Worm (Caenorhabditis elegans) whole organism, L4 larva: ENCODE measurements around the gene Y39G8B.5.

Experiments
- F49E8.2 ChIP-seq: sonication (generic microtip); optimal IDR thresholded peaks from 2 replicates; lab custom pipeline; 2016; ENCODE audit warnings: missing compliant biosample characterization, mild to moderate bottlenecking, missing genetic modification characterization, borderline replicate concordance
- T20F7.1 ChIP-seq: fragments of 200-800 bp; sonication (Bioruptor generic); optimal IDR thresholded peaks from 2 replicates; lab custom pipeline; 2018; ENCODE audit warnings: mild to moderate bottlenecking, missing genetic modification characterization, missing compliant biosample characterization
- Y5F2A.4 ChIP-seq: fragments of 200-800 bp; sonication (Bioruptor generic); optimal IDR thresholded peaks from 2 replicates; lab custom pipeline; 2018; ENCODE audit warnings: mild to moderate bottlenecking, missing genetic modification characterization, missing compliant biosample characterization
- ZK337.2 ChIP-seq: fragments of 200-800 bp; sonication (Bioruptor generic); IDR thresholded peaks from 2 replicates; pipeline ENCODE4 v1.3.6; 2022; ENCODE audit warnings: missing genetic modification reagents, missing genetic modification characterization, missing compliant biosample characterization
- ceh-82 ChIP-seq: sonication (generic microtip); optimal IDR thresholded peaks from 2 replicates; lab custom pipeline; 2017; ENCODE audit warnings: missing biosample characterization, missing genetic modification characterization
- ces-1 ChIP-seq: fragments of 150-350 bp; sonication (generic microtip); optimal IDR thresholded peaks from 4 replicates; lab custom pipeline; 2014; ENCODE audit warnings: missing biosample characterization, missing genetic modification reagents, missing genetic modification characterization
- cey-2 ChIP-seq: sonication (generic microtip); optimal IDR thresholded peaks from 3 replicates; lab custom pipeline; 2017; ENCODE audit warnings: missing genetic modification characterization, mild to moderate bottlenecking, missing compliant biosample characterization, antibody characterized with exemption, borderline replicate concordance; ENCODE audit not compliant: insufficient read depth
- ctbp-1 ChIP-seq: fragments of 200-800 bp; sonication (Bioruptor generic); IDR thresholded peaks from 2 replicates; pipeline ENCODE4 v1.3.6; 2022; ENCODE audit warnings: missing genetic modification reagents, missing genetic modification characterization, missing compliant biosample characterization
- daf-19 ChIP-seq: fragments of 200-800 bp; sonication (Bioruptor generic); conservative IDR thresholded peaks from 2 replicates; pipeline ENCODE4 v1.3.6; 2022; ENCODE audit warnings: missing genetic modification characterization, missing compliant biosample characterization
- dmd-6 ChIP-seq: fragments of 200-800 bp; sonication (Bioruptor generic); IDR thresholded peaks from 2 replicates; pipeline ENCODE4 v1.3.6; 2022; ENCODE audit warnings: missing genetic modification reagents, missing genetic modification characterization, missing compliant biosample characterization
- dmd-8 ChIP-seq: fragments of 200-800 bp; sonication (Bioruptor generic); IDR thresholded peaks from 2 replicates; pipeline ENCODE4 v1.3.6; 2022; ENCODE audit warnings: missing genetic modification characterization, missing compliant biosample characterization
- dmd-9 ChIP-seq: fragments of 200-800 bp; sonication (Bioruptor generic); IDR thresholded peaks from 2 replicates; pipeline ENCODE4 v1.3.6; 2022; ENCODE audit warnings: missing genetic modification reagents, missing genetic modification characterization, missing compliant biosample characterization
- egl-43 ChIP-seq: fragments of 200-800 bp; sonication (Bioruptor generic); IDR thresholded peaks from 2 replicates; pipeline ENCODE4 v1.3.6; 2022; ENCODE audit warnings: missing genetic modification reagents, missing genetic modification characterization, missing compliant biosample characterization
- fkh-10 ChIP-seq: fragments of 150-350 bp; optimal IDR thresholded peaks from 2 replicates; lab custom pipeline; 2014; ENCODE audit warnings: missing biosample characterization, missing genetic modification reagents, missing genetic modification characterization
- fos-1 ChIP-seq: fragments of 150-350 bp; optimal IDR thresholded peaks from 2 replicates; lab custom pipeline; 2014; ENCODE audit warnings: missing biosample characterization, missing genetic modification characterization
- hmg-1.1 ChIP-seq: fragments of 200-800 bp; sonication (Bioruptor generic); IDR thresholded peaks from 2 replicates; pipeline ENCODE4 v1.3.6; 2022; ENCODE audit warnings: missing genetic modification reagents, missing genetic modification characterization, missing compliant biosample characterization
- jun-1 ChIP-seq: fragments of 150-350 bp; optimal IDR thresholded peaks from 2 replicates; lab custom pipeline; 2014; ENCODE audit warnings: missing biosample characterization, missing genetic modification reagents, missing genetic modification characterization
- lin-29 ChIP-seq: fragments of 200-800 bp; sonication (Bioruptor generic); IDR thresholded peaks from 2 replicates; pipeline ENCODE4 v1.3.6; 2022; ENCODE audit warnings: missing genetic modification reagents, missing genetic modification characterization, missing compliant biosample characterization
- lin-39 ChIP-seq: fragments of 150-350 bp; optimal IDR thresholded peaks from 2 replicates; lab custom pipeline; 2014; ENCODE audit warnings: missing biosample characterization, missing genetic modification reagents, missing genetic modification characterization
- lir-3 ChIP-seq: sonication (generic microtip); optimal IDR thresholded peaks from 2 replicates; lab custom pipeline; 2016; ENCODE audit warnings: mild to moderate bottlenecking, missing genetic modification characterization, missing compliant biosample characterization
- lsy-2 ChIP-seq, 2 experiments: fragments of 150-350 bp in 1 of 2; sonication (generic microtip) in 1 of 2; optimal IDR thresholded peaks; 2 replicates each; lab custom pipeline; 2014 to 2017; ENCODE audit warnings: missing biosample characterization in 2 of 2, missing genetic modification characterization in 2 of 2
- madf-5 ChIP-seq, 2 experiments: fragments of 200-800 bp; sonication (Bioruptor generic); IDR thresholded peaks; 2 replicates each; pipeline ENCODE4 v1.3.6; 2022; ENCODE audit warnings: missing compliant biosample characterization in 2 of 2, missing genetic modification characterization in 2 of 2
- mdl-1 ChIP-seq, 2 experiments: fragments of 150-350 bp in 1 of 2; sonication (generic microtip) in 1 of 2; optimal IDR thresholded peaks; 2 replicates each; lab custom pipeline; 2014 to 2017; ENCODE audit warnings: missing biosample characterization in 2 of 2, missing genetic modification characterization in 2 of 2
- mes-2 ChIP-seq: sonication (generic microtip); optimal IDR thresholded peaks from 2 replicates; lab custom pipeline; 2016; ENCODE audit warnings: missing genotype, mild to moderate bottlenecking, missing genetic modification characterization, missing compliant biosample characterization; ENCODE audit not compliant: poor library complexity, severe bottlenecking
- mxl-2 ChIP-seq: fragments of 200-800 bp; sonication (Bioruptor generic); conservative IDR thresholded peaks from 2 replicates; pipeline ENCODE4 v1.3.6; 2022; ENCODE audit warnings: missing genetic modification reagents, missing genetic modification characterization, missing compliant biosample characterization
- nhr-102 ChIP-seq: sonication (generic microtip); optimal IDR thresholded peaks from 2 replicates; lab custom pipeline; 2016; ENCODE audit warnings: mild to moderate bottlenecking, missing genetic modification characterization, moderate library complexity, missing compliant biosample characterization
- nhr-11 ChIP-seq: fragments of 150-350 bp; optimal IDR thresholded peaks from 2 replicates; lab custom pipeline; 2014; ENCODE audit warnings: missing biosample characterization, missing genetic modification characterization
- nhr-111 ChIP-seq: fragments of 200-800 bp; sonication (Bioruptor generic); optimal IDR thresholded peaks from 2 replicates; lab custom pipeline; 2018; ENCODE audit warnings: mild to moderate bottlenecking, missing genetic modification characterization, missing compliant biosample characterization
- nhr-28 ChIP-seq: fragments of 150-350 bp; optimal IDR thresholded peaks from 2 replicates; lab custom pipeline; 2014; ENCODE audit warnings: missing biosample characterization, missing genetic modification characterization
- nhr-41 ChIP-seq: fragments of 200-800 bp; sonication (Bioruptor generic); IDR thresholded peaks from 2 replicates; pipeline ENCODE4 v1.3.6; 2022; ENCODE audit warnings: missing genetic modification reagents, missing genetic modification characterization, missing compliant biosample characterization
- nhr-76 ChIP-seq: fragments of 150-350 bp; optimal IDR thresholded peaks from 2 replicates; lab custom pipeline; 2014; ENCODE audit warnings: missing biosample characterization, missing genetic modification characterization
- nhr-77 ChIP-seq: fragments of 150-350 bp; optimal IDR thresholded peaks from 2 replicates; lab custom pipeline; 2014; ENCODE audit warnings: missing biosample characterization, missing genetic modification characterization
- php-3 ChIP-seq: fragments of 200-800 bp; sonication (Bioruptor generic); IDR thresholded peaks from 2 replicates; pipeline ENCODE4 v1.3.6; 2022; ENCODE audit warnings: missing genetic modification reagents, missing genetic modification characterization, missing compliant biosample characterization
- rbr-2 ChIP-seq: sonication (generic microtip); optimal IDR thresholded peaks from 2 replicates; lab custom pipeline; 2016; ENCODE audit warnings: missing genotype, missing genetic modification characterization, missing compliant biosample characterization
- saeg-2 ChIP-seq: fragments of 200-800 bp; sonication (Bioruptor generic); IDR thresholded peaks from 2 replicates; pipeline ENCODE4 v1.3.6; 2022; ENCODE audit warnings: missing genetic modification reagents, missing genetic modification characterization, missing compliant biosample characterization
- sdz-12 ChIP-seq: fragments of 200-800 bp; sonication (Bioruptor generic); optimal IDR thresholded peaks from 2 replicates; lab custom pipeline; 2018; ENCODE audit warnings: mild to moderate bottlenecking, missing genetic modification characterization, missing compliant biosample characterization
- set-16 ChIP-seq: fragments of 200-800 bp; sonication (Bioruptor generic); IDR thresholded peaks from 2 replicates; pipeline ENCODE4 v1.3.6; 2022; ENCODE audit warnings: missing genetic modification reagents, missing genetic modification characterization, missing compliant biosample characterization
- snpc-1.2 ChIP-seq: fragments of 200-800 bp; sonication (Bioruptor generic); IDR thresholded peaks from 2 replicates; pipeline ENCODE4 v1.3.6; 2022; ENCODE audit warnings: missing genetic modification reagents, missing genetic modification characterization, missing compliant biosample characterization
- snpc-4 ChIP-seq: fragments of 150-350 bp; optimal IDR thresholded peaks from 2 replicates; lab custom pipeline; 2014; ENCODE audit warnings: missing biosample characterization, missing genetic modification characterization
- spr-3 ChIP-seq: fragments of 200-800 bp; sonication (Bioruptor generic); optimal IDR thresholded peaks from 2 replicates; lab custom pipeline; 2018; ENCODE audit warnings: mild to moderate bottlenecking, missing genetic modification characterization, missing compliant biosample characterization
- unc-130 ChIP-seq: sonication (generic microtip); optimal IDR thresholded peaks from 2 replicates; lab custom pipeline; 2016; ENCODE audit warnings: missing genetic modification reagents, missing genetic modification characterization, missing compliant biosample characterization
- vab-7 ChIP-seq: fragments of 200-800 bp; sonication (Bioruptor generic); IDR thresholded peaks from 2 replicates; pipeline ENCODE4 v1.3.6; 2022; ENCODE audit warnings: missing genetic modification reagents, missing genetic modification characterization, missing compliant biosample characterization
- zag-1 ChIP-seq: fragments of 150-350 bp; optimal IDR thresholded peaks from 2 replicates; lab custom pipeline; 2014; ENCODE audit warnings: missing biosample characterization, missing genetic modification characterization
- zfp-3 ChIP-seq: fragments of 200-800 bp; sonication (Bioruptor generic); conservative IDR thresholded peaks from 2 replicates; pipeline ENCODE4 v1.3.6; 2022; ENCODE audit warnings: missing genetic modification reagents, missing genetic modification characterization, missing compliant biosample characterization
- zip-11 ChIP-seq: fragments of 200-800 bp; sonication (Bioruptor generic); IDR thresholded peaks from 2 replicates; pipeline ENCODE4 v1.3.6; 2022; ENCODE audit warnings: missing genetic modification characterization, missing compliant biosample characterization
- zip-2 ChIP-seq: fragments of 150-350 bp; optimal IDR thresholded peaks from 2 replicates; lab custom pipeline; 2014; ENCODE audit warnings: missing biosample characterization, missing genetic modification characterization
- ztf-11 ChIP-seq: fragments of 150-350 bp; optimal IDR thresholded peaks from 2 replicates; lab custom pipeline; 2014; ENCODE audit warnings: missing biosample characterization, missing genetic modification characterization

Gene Y39G8B.5

DNA sequence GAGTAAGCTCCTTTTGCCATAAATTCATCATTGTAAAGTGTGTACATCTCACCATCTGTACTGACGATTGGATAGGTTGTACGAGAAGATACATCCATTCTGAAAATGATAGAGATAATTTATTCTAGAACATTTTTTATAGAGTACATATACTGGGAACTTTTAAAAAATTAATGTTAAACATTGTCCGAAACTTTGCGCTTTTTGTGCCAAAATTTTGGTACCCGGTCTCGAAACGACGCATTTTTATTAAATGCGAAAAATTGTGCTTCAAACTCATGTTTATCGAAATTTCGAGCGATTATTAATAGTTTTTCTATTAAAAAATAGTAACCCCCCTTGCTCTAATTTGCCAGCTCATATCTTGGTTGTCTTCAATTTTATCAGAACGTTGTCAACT lies at the start of gene Y39G8B.5:
Gene Y39G8B.5 (minus strand): TSS at position 101 of the 400 bp plus-strand sequence.
- TF ChIP-seq zip-2 (tag; lab: Kevin White, UChicago): no peak
- TF ChIP-seq ZK337.2 (GFP tag; lab: Robert Waterston, UW): no peak
- TF ChIP-seq nhr-11: no peak
- no peak for TF ChIP-seq saeg-2 (GFP tag; lab: Robert Waterston, UW)
- TF ChIP-seq, all 104 proteins: peak for 0

DNA sequence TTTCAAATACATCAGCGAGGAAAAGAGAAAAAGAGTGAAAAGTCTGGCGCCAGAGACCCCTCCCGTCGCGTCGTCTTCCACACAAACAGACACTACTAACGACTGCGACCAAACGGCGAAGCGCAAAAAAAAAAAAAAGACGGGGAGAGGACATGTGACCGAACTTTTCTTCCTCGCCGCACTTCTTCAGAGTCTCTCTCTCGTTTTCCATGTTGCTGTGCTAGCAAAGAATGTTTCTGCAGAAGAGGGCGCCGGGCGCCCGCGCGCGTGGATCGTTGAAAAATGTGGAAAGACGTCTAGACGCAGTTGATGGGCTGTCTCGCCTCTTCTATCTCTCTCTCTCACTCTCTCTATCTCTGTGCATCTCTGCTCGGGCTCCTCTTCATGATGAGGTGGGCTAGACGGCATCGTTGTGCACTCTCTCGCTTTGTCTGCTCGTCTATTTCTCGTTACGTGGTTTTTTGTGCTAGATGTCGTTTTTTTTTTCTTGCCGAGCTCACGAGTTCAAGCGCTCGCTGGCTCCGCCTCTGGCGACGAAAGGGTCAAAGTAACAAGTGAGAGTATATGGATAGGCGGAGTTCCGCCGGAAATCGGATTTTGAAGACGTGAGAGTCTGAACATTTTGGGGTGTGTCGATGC lies 48.7 kb upstream of the Y39G8B.5 start:
- TF ChIP-seq nhr-11 (peak; percentile 93), spr-3 (peak; percentile 54), fos-1 (tag; lab: Kevin White, UChicago) (peak; percentile 65), dmd-8 (GFP tag; lab: Robert Waterston, UW) (peak; percentile 66; the same call in 1 of the 2 replicates), daf-19 (peak; percentile 65; the same call in 1 of the 2 replicates), hmg-1.1 (GFP tag; lab: Robert Waterston, UW) (peak; percentile 96), zag-1 (tag; lab: Kevin White, UChicago) (peak; percentile 84), ZK337.2 (GFP tag; lab: Robert Waterston, UW) (no peak), vab-7 (GFP tag; lab: Robert Waterston, UW) (peak; percentile 42; the same call in 1 of the 2 replicates), ztf-11 (tag; lab: Kevin White, UChicago) (no peak), sdz-12 (GFP tag; lab: Kevin White, UChicago) (no peak), php-3 (GFP tag; lab: Robert Waterston, UW) (peak; percentile 24; the same call in 1 of the 2 replicates), lir-3 (tag; lab: Kevin White, UChicago) (peak; percentile 64), mdl-1 (tag; optimal IDR thresholded peaks at IDR 0.05; lab: Kevin White, UChicago) (peak; percentile 96 to 99), snpc-4 (tag; lab: Kevin White, UChicago) (no peak), nhr-111 (GFP tag; lab: Kevin White, UChicago) (no peak), ctbp-1 (GFP tag; lab: Robert Waterston, UW) (peak; percentile 96), snpc-1.2 (GFP tag; lab: Robert Waterston, UW) (no peak), lin-39 (tag; lab: Kevin White, UChicago) (peak; percentile 70), zip-11 (GFP tag; lab: Robert Waterston, UW) (no peak), nhr-77 (tag; lab: Kevin White, UChicago) (peak; percentile 99), zfp-3 (GFP tag; lab: Robert Waterston, UW) (no peak), egl-43 (GFP tag; lab: Robert Waterston, UW) (peak; percentile 90), dmd-6 (GFP tag; lab: Robert Waterston, UW) (peak; percentile 99), rbr-2 (tag; lab: Kevin White, UChicago) (peak; percentile 95), T20F7.1 (peak; percentile 73), ces-1 (GFP tag; lab: Kevin White, UChicago) (no peak), nhr-41 (GFP tag; lab: Robert Waterston, UW) (no peak), nhr-102 (peak; percentile 86), fkh-10 (peak; percentile 80), mxl-2 (GFP tag; lab: Robert Waterston, UW) (no peak), madf-5 (GFP tag; IDR thresholded peaks at IDR 0.05; lab: Robert Waterston, UW) (no peak), zip-2 (tag; lab: Kevin White, UChicago) (no peak), jun-1 (tag; lab: Kevin White, UChicago) (peak; percentile 83), mes-2 (peak; percentile 56), lin-29 (GFP tag; lab: Robert Waterston, UW) (peak; percentile 61), Y5F2A.4 (GFP tag; lab: Kevin White, UChicago) (no peak), dmd-9 (GFP tag; lab: Robert Waterston, UW) (0 out of 2 replicates have a peak, but pooled peaks have one; percentile 28), lsy-2 (tag; optimal IDR thresholded peaks at IDR 0.05; lab: Kevin White, UChicago) (peak; percentile 88), unc-130 (GFP tag; lab: Kevin White, UChicago) (no peak), nhr-76 (tag; lab: Kevin White, UChicago) (no peak), cey-2 (tag; lab: Kevin White, UChicago) (peak; percentile 40), nhr-28 (peak; percentile 95), ceh-82 (tag; lab: Kevin White, UChicago) (no peak), set-16 (GFP tag; lab: Robert Waterston, UW) (peak; percentile 95), F49E8.2 (tag; lab: Kevin White, UChicago) (no peak)
